Fruit fly (Drosophila melanogaster) Kc167 (cell line): ENCODE data around the gene dmrt11E.

ENCODE experiments used
- Myc ChIP-seq: fragments of >200 bp; optimal IDR thresholded peaks from 2 replicates; lab custom pipeline; 2017; ENCODE audit warnings: missing external identifiers
- Sin3A ChIP-seq: fragments of >200 bp; optimal IDR thresholded peaks from 2 replicates; lab custom pipeline; 2018; ENCODE audit warnings: missing external identifiers
- h ChIP-seq: fragments of >200 bp; optimal IDR thresholded peaks from 3 replicates; lab custom pipeline; 2018; ENCODE audit warnings: missing external identifiers
- insv ChIP-seq: fragments of >200 bp; optimal IDR thresholded peaks from 3 replicates; lab custom pipeline; 2018; ENCODE audit warnings: missing external identifiers
- psq ChIP-seq: fragments of >200 bp; optimal IDR thresholded peaks from 2 replicates; lab custom pipeline; 2017; ENCODE audit warnings: missing external identifiers
- ttk ChIP-seq: sonication (Bioruptor generic); optimal IDR thresholded peaks from 2 replicates; lab custom pipeline; 2017; ENCODE audit warnings: missing external identifiers

Gene dmrt11E

dm6 chrX:13337454-13337853 lies 30.5 kb upstream of the dmrt11E start, which contains the start of gene RpS15Aa:
TSS of gene RpS15Aa (minus strand) at chrX:13337705.
- TF ChIP-seq ttk (lab: Kevin White, UChicago) (no peak), h (lab: Kevin White, UChicago) (no peak), Myc (no peak), psq (lab: Kevin White, UChicago) (no peak), insv (lab: Kevin White, UChicago) (no peak), Sin3A (lab: Kevin White, UChicago) (no peak)

dm6 chrX:13338113-13338512 lies 29.9 kb upstream of the dmrt11E start, which contains the start of gene CG15747:
TSS of gene CG15747 (plus strand) at chrX:13338318.
- TF ChIP-seq ttk (lab: Kevin White, UChicago) = no peak
- TF ChIP-seq Myc = no peak
- TF ChIP-seq insv (lab: Kevin White, UChicago) = no peak
- TF ChIP-seq psq (lab: Kevin White, UChicago) = no peak
- no peak for TF ChIP-seq h (lab: Kevin White, UChicago)
- TF ChIP-seq Sin3A (lab: Kevin White, UChicago) = no peak

- TF ChIP-seq h (lab: Kevin White, UChicago) = no peak
- no peak for TF ChIP-seq psq (lab: Kevin White, UChicago)
- no peak for TF ChIP-seq Myc
- no peak for TF ChIP-seq insv (lab: Kevin White, UChicago)
- no peak for TF ChIP-seq Sin3A (lab: Kevin White, UChicago)
- no peak for TF ChIP-seq ttk (lab: Kevin White, UChicago)
Measured at dm6 chrX:13345327-13345726, 22.7 kb upstream of the dmrt11E start.

dm6 chrX:13346998-13347397 lies 21.0 kb upstream of the dmrt11E start:
- TF ChIP-seq ttk (lab: Kevin White, UChicago) (no peak), psq (lab: Kevin White, UChicago) (no peak), Sin3A (lab: Kevin White, UChicago) (no peak), h (lab: Kevin White, UChicago) (no peak), Myc (no peak), insv (lab: Kevin White, UChicago) (no peak)

dm6 chrX:13358240-13358799 lies 9.7 kb upstream of the dmrt11E start:
- no peak for TF ChIP-seq Myc
- TF ChIP-seq h (lab: Kevin White, UChicago) = no peak
- no peak for TF ChIP-seq insv (lab: Kevin White, UChicago)

- TF ChIP-seq psq (lab: Kevin White, UChicago) (no peak), Myc (no peak), Sin3A (lab: Kevin White, UChicago) (no peak), insv (lab: Kevin White, UChicago) (no peak), ttk (lab: Kevin White, UChicago) (no peak), h (lab: Kevin White, UChicago) (no peak)
Measured at dm6 chrX:13358948-13359347, 9.0 kb upstream of the dmrt11E start, which contains the start of gene Syt12. TSS of gene Syt12 (plus strand) at chrX:13359248.

dm6 chrX:13369438-13369837 lies 1.4 kb downstream of the dmrt11E start:
- TF ChIP-seq insv (lab: Kevin White, UChicago) = no peak
- no peak for TF ChIP-seq Sin3A (lab: Kevin White, UChicago)
- no peak for TF ChIP-seq psq (lab: Kevin White, UChicago)
- TF ChIP-seq Myc = no peak
- TF ChIP-seq ttk (lab: Kevin White, UChicago) = no peak
- no peak for TF ChIP-seq h (lab: Kevin White, UChicago)

dm6 chrX:13370306-13370705 lies 2.3 kb downstream of the dmrt11E start, which contains the start of gene CG1640:
TSS of gene CG1640 (plus strand) at chrX:13370606.
- no peak for TF ChIP-seq insv (lab: Kevin White, UChicago)
- TF ChIP-seq psq (lab: Kevin White, UChicago) = no peak

dm6 chrX:13370826-13371703 lies 3.1 kb downstream of the dmrt11E start:
- no peak for TF ChIP-seq h (lab: Kevin White, UChicago)

- no peak for TF ChIP-seq h (lab: Kevin White, UChicago)
- no peak for TF ChIP-seq psq (lab: Kevin White, UChicago)
- TF ChIP-seq insv (lab: Kevin White, UChicago) = no peak
- no peak for TF ChIP-seq Myc
- TF ChIP-seq Sin3A (lab: Kevin White, UChicago) = no peak
- TF ChIP-seq ttk (lab: Kevin White, UChicago) = no peak
Measured at dm6 chrX:13371704-13372049, 3.7 kb downstream of the dmrt11E start.

dm6 chrX:13372512-13372911 lies 4.5 kb downstream of the dmrt11E start:
- no peak for TF ChIP-seq insv (lab: Kevin White, UChicago)
- no peak for TF ChIP-seq ttk (lab: Kevin White, UChicago)
- no peak for TF ChIP-seq Myc
- no peak for TF ChIP-seq Sin3A (lab: Kevin White, UChicago)
- no peak for TF ChIP-seq psq (lab: Kevin White, UChicago)
- TF ChIP-seq h (lab: Kevin White, UChicago) = no peak
